Worm (Caenorhabditis elegans) whole organism, L4 larva: ENCODE data around the gene tbx-7.
A peak's percentile ranks its signal among the peaks of the same experiment; 100 is the strongest.

Source experiments
- F44E2.7 ChIP-seq: fragments of 200-800 bp; sonication (Bioruptor generic); IDR thresholded peaks from 2 replicates; pipeline ENCODE4 v2.1.2; 2022; ENCODE audit warnings: missing genetic modification characterization, missing compliant biosample characterization
- Y48G9A.11 ChIP-seq: fragments of 200-800 bp; sonication (Bioruptor generic); IDR thresholded peaks from 2 replicates; pipeline ENCODE4 v1.3.6; 2022; ENCODE audit warnings: missing genetic modification reagents, missing genetic modification characterization, missing compliant biosample characterization
- Y5F2A.4 ChIP-seq: fragments of 200-800 bp; sonication (Bioruptor generic); optimal IDR thresholded peaks from 2 replicates; lab custom pipeline; 2018; ENCODE audit warnings: mild to moderate bottlenecking, missing genetic modification characterization, missing compliant biosample characterization
- aha-1 ChIP-seq: fragments of 150-350 bp; peaks from one replicate; lab custom pipeline; 2014; ENCODE audit warnings: missing biosample characterization, missing genetic modification characterization
- ceh-20 ChIP-seq: fragments of 200-800 bp; sonication (Bioruptor generic); IDR thresholded peaks from 2 replicates; pipeline ENCODE4 v1.3.6; 2022; ENCODE audit warnings: missing genetic modification reagents, missing genetic modification characterization, missing compliant biosample characterization
- ceh-28 ChIP-seq: fragments of 150-350 bp; optimal IDR thresholded peaks from 2 replicates; lab custom pipeline; 2014; ENCODE audit warnings: missing biosample characterization, missing genetic modification reagents, missing genetic modification characterization
- ceh-44 ChIP-seq: fragments of 200-800 bp; sonication (Bioruptor generic); IDR thresholded peaks from 2 replicates; pipeline ENCODE4 v1.3.6; 2022; ENCODE audit warnings: missing genetic modification reagents, missing genetic modification characterization, missing compliant biosample characterization
- ceh-62 ChIP-seq: sonication (generic microtip); optimal IDR thresholded peaks from 2 replicates; lab custom pipeline; 2017; ENCODE audit warnings: missing biosample characterization, missing genetic modification characterization
- ceh-82 ChIP-seq: sonication (generic microtip); optimal IDR thresholded peaks from 2 replicates; lab custom pipeline; 2017; ENCODE audit warnings: missing biosample characterization, missing genetic modification characterization
- cey-2 ChIP-seq: sonication (generic microtip); optimal IDR thresholded peaks from 3 replicates; lab custom pipeline; 2017; ENCODE audit warnings: missing genetic modification characterization, mild to moderate bottlenecking, missing compliant biosample characterization, antibody characterized with exemption, borderline replicate concordance; ENCODE audit not compliant: insufficient read depth
- ctbp-1 ChIP-seq: fragments of 200-800 bp; sonication (Bioruptor generic); IDR thresholded peaks from 2 replicates; pipeline ENCODE4 v1.3.6; 2022; ENCODE audit warnings: missing genetic modification reagents, missing genetic modification characterization, missing compliant biosample characterization
- dmd-8 ChIP-seq: fragments of 200-800 bp; sonication (Bioruptor generic); IDR thresholded peaks from 2 replicates; pipeline ENCODE4 v1.3.6; 2022; ENCODE audit warnings: missing genetic modification characterization, missing compliant biosample characterization
- dpl-1 ChIP-seq: fragments of 150-350 bp; optimal IDR thresholded peaks from 2 replicates; lab custom pipeline; 2014; ENCODE audit warnings: missing biosample characterization, missing genetic modification reagents, missing genetic modification characterization
- duxl-1 ChIP-seq: sonication (generic microtip); optimal IDR thresholded peaks from 2 replicates; lab custom pipeline; 2016; ENCODE audit warnings: mild to moderate bottlenecking, missing genetic modification characterization, moderate library complexity, missing compliant biosample characterization; ENCODE audit not compliant: poor library complexity
- egl-43 ChIP-seq: fragments of 200-800 bp; sonication (Bioruptor generic); IDR thresholded peaks from 2 replicates; pipeline ENCODE4 v1.3.6; 2022; ENCODE audit warnings: missing genetic modification reagents, missing genetic modification characterization, missing compliant biosample characterization
- hmg-1.1 ChIP-seq: fragments of 200-800 bp; sonication (Bioruptor generic); IDR thresholded peaks from 2 replicates; pipeline ENCODE4 v1.3.6; 2022; ENCODE audit warnings: missing genetic modification reagents, missing genetic modification characterization, missing compliant biosample characterization
- lin-38 ChIP-seq: fragments of 200-800 bp; sonication (Bioruptor generic); IDR thresholded peaks from 2 replicates; pipeline ENCODE4 v1.3.6; 2022; ENCODE audit warnings: missing genetic modification reagents, missing genetic modification characterization, missing compliant biosample characterization
- lsy-2 ChIP-seq, 2 experiments: fragments of 150-350 bp in 1 of 2; sonication (generic microtip) in 1 of 2; optimal IDR thresholded peaks; 2 replicates each; lab custom pipeline; 2014 to 2017; ENCODE audit warnings: missing biosample characterization in 2 of 2, missing genetic modification characterization in 2 of 2
- madf-9 ChIP-seq: fragments of 200-800 bp; sonication (Bioruptor generic); conservative IDR thresholded peaks from 2 replicates; pipeline ENCODE4 v1.3.6; 2022; ENCODE audit warnings: missing genetic modification reagents, missing genetic modification characterization, missing compliant biosample characterization
- mes-2 ChIP-seq: sonication (generic microtip); optimal IDR thresholded peaks from 2 replicates; lab custom pipeline; 2016; ENCODE audit warnings: missing genotype, mild to moderate bottlenecking, missing genetic modification characterization, missing compliant biosample characterization; ENCODE audit not compliant: poor library complexity, severe bottlenecking
- mxl-2 ChIP-seq: fragments of 200-800 bp; sonication (Bioruptor generic); conservative IDR thresholded peaks from 2 replicates; pipeline ENCODE4 v1.3.6; 2022; ENCODE audit warnings: missing genetic modification reagents, missing genetic modification characterization, missing compliant biosample characterization
- nhr-102 ChIP-seq: sonication (generic microtip); optimal IDR thresholded peaks from 2 replicates; lab custom pipeline; 2016; ENCODE audit warnings: mild to moderate bottlenecking, missing genetic modification characterization, moderate library complexity, missing compliant biosample characterization
- nhr-237 ChIP-seq: sonication (generic microtip); optimal IDR thresholded peaks from 2 replicates; lab custom pipeline; 2017; ENCODE audit warnings: missing biosample characterization, missing genetic modification characterization
- nhr-6 ChIP-seq: fragments of 150-350 bp; optimal IDR thresholded peaks from 2 replicates; lab custom pipeline; 2014; ENCODE audit warnings: missing biosample characterization, missing genetic modification characterization
- pqm-1 ChIP-seq: sonication (generic microtip); optimal IDR thresholded peaks from 2 replicates; lab custom pipeline; 2017; ENCODE audit warnings: missing biosample characterization, missing genetic modification characterization
- rbr-2 ChIP-seq: sonication (generic microtip); optimal IDR thresholded peaks from 2 replicates; lab custom pipeline; 2016; ENCODE audit warnings: missing genotype, missing genetic modification characterization, missing compliant biosample characterization
- spr-1 ChIP-seq: sonication (generic microtip); optimal IDR thresholded peaks from 2 replicates; lab custom pipeline; 2016; ENCODE audit warnings: mild to moderate bottlenecking, missing genetic modification characterization, missing compliant biosample characterization
- unc-130 ChIP-seq: sonication (generic microtip); optimal IDR thresholded peaks from 2 replicates; lab custom pipeline; 2016; ENCODE audit warnings: missing genetic modification reagents, missing genetic modification characterization, missing compliant biosample characterization
- unc-62 ChIP-seq, 3 experiments: fragments of 150-350 bp in 1 of 3; sonication (generic microtip); optimal IDR thresholded peaks in 2 of 3; peaks in 1 of 3; 1 replicate in 1 of 3; 2 replicates in 2 of 3; lab custom pipeline; 2014 to 2017; ENCODE audit warnings: missing biosample characterization in 3 of 3, missing genetic modification characterization in 3 of 3, missing genetic modification reagents in 3 of 3, missing genotype in 1 of 3
- vab-7 ChIP-seq: fragments of 200-800 bp; sonication (Bioruptor generic); IDR thresholded peaks from 2 replicates; pipeline ENCODE4 v1.3.6; 2022; ENCODE audit warnings: missing genetic modification reagents, missing genetic modification characterization, missing compliant biosample characterization
- zfp-2 ChIP-seq: sonication (generic microtip); optimal IDR thresholded peaks from 2 replicates; lab custom pipeline; 2016; ENCODE audit warnings: mild to moderate bottlenecking, missing genetic modification characterization, missing compliant biosample characterization
- ztf-7 ChIP-seq: fragments of 150-350 bp; optimal IDR thresholded peaks from 2 replicates; lab custom pipeline; 2014; ENCODE audit warnings: missing biosample characterization, missing genetic modification characterization

Gene tbx-7

ce11 chrIII:6030483-6030882, 2.2 kb upstream of the tbx-7 start, which contains the start of gene ZK328.6:
Gene ZK328.6 (minus strand): TSS chrIII:6030583.
- TF ChIP-seq nhr-237 = no peak

ce11 chrIII:6019512-6020209, 8.7 kb downstream of the tbx-7 start, which contains the start of the genes npp-10 and cyk-3:
Gene npp-10 (minus strand): TSS chrIII:6019562.
Gene cyk-3 (plus strand): TSS chrIII:6020159.
- peak; percentile 51 for TF ChIP-seq dpl-1
- TF ChIP-seq mxl-2 = no peak
- peak; percentile 67 for TF ChIP-seq mes-2
- TF ChIP-seq ceh-62 = no peak
- no peak for TF ChIP-seq ztf-7 (tag; lab: Kevin White, UChicago)
- no peak for TF ChIP-seq F44E2.7 (GFP tag; lab: Robert Waterston, UW)
- TF ChIP-seq aha-1 (tag; lab: Kevin White, UChicago) = peak; percentile 95
- TF ChIP-seq nhr-6 = peak; percentile 21
- no peak for TF ChIP-seq duxl-1 (tag; lab: Kevin White, UChicago)
- peak; percentile 94 for TF ChIP-seq lin-38
- peak; percentile 32 for TF ChIP-seq unc-130 (GFP tag; lab: Kevin White, UChicago)
- TF ChIP-seq cey-2 = no peak
- TF ChIP-seq pqm-1 = no peak

DNA sequence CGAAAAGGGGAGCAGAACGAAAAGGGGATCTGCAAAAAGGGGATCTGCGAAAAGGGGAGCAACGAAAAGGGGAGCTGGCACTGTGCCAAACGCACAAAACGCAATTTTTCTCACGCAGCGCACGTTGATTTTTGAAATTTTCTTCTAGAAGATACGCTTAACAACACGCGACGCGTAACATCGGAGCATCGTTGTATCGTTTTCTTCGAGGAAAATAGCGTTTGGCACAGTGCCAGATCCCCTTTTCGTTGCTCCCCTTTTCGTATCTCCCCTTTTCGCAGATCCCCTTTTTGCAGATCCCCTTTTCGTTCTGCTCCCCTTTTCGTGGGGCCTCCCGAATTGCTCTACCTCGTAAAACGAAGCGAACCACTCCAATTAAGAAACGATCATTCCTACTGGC, 15.3 kb downstream of the tbx-7 start:
- TF ChIP-seq mes-2 (peak; percentile 16), ceh-20 (GFP tag; lab: Robert Waterston, UW) (peak; percentile 15; the same call in 1 of the 2 replicates), egl-43 (GFP tag; lab: Robert Waterston, UW) (0 out of 2 replicates have a peak, but pooled peaks have one; percentile 51), vab-7 (GFP tag; lab: Robert Waterston, UW) (peak; percentile 46), Y48G9A.11 (GFP tag; lab: Robert Waterston, UW) (peak; percentile 77; the same call in 1 of the 2 replicates), ctbp-1 (GFP tag; lab: Robert Waterston, UW) (0 out of 2 replicates have a peak, but pooled peaks have one; percentile 16), ceh-44 (peak; percentile 31; the same call in 1 of the 2 replicates), lin-38 (peak; percentile 52; the same call in 1 of the 2 replicates), hmg-1.1 (peak; percentile 51; the same call in 1 of the 2 replicates)
- TF ChIP-seq, all 104 proteins: peak for 9; not testable (repeated sequence) for 95

- peak in 1 of 2 experiments; percentile 91 for TF ChIP-seq unc-62 (GFP tag; optimal IDR thresholded peaks at IDR 0.05 in 1 of 2; lab: Kevin White, UChicago)
- TF ChIP-seq unc-62 (tag; optimal IDR thresholded peaks at IDR 0.05; lab: Kevin White, UChicago) = no peak
- TF ChIP-seq dmd-8 (GFP tag; lab: Robert Waterston, UW) = no peak
- no peak for TF ChIP-seq nhr-102 (tag; lab: Kevin White, UChicago)
Observed at ce11 chrIII:6011310-6011709, 17.0 kb downstream of the tbx-7 start.

DNA sequence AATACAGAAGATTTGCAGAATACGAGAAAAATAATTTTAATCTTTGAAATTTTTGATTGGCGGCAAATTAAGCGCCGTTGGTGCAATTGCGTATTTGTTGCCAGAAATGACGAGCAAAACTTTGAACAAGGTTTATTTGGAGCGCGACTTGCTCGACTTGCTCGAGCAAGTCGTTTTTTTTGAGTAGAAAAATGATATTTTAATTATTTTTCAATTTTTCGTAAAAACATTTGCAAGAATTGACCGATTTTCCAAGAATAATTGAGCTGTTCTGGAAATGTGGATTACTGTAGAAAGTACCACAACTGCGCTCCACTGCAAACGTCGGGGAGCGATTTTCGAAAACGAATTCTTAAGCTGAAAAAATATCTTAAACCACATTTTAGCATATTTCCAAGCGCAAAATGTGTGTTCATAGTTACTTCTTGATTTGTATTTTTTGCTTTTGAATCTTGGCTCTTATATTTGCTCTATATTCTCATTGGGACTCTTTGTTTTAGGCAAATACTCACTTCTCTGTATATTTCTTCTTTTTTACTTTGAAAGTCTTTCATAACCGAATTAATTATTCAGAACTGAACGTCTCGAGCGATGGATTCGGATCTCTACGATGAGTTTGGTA, 19.2 kb downstream of the tbx-7 start, which contains the start of the genes gcna-1 and eftu-2:
TSS of gene gcna-1 (minus strand) at position 96 of the 622 bp plus-strand sequence.
TSS of gene eftu-2 (plus strand) at position 572 of the 622 bp plus-strand sequence.
- TF ChIP-seq rbr-2 (tag; lab: Kevin White, UChicago) (peak; percentile 3), ceh-82 (no peak), ceh-28 (tag; lab: Kevin White, UChicago) (no peak), lsy-2 (tag; optimal IDR thresholded peaks at IDR 0.05; lab: Kevin White, UChicago) (peak in 1 of 2 experiments; percentile 92), spr-1 (no peak), cey-2 (no peak), zfp-2 (tag; lab: Kevin White, UChicago) (no peak), lin-38 (peak; percentile 77), dpl-1 (peak; percentile 82), madf-9 (GFP tag; lab: Robert Waterston, UW) (no peak), Y5F2A.4 (no peak)
